Fruit fly (Drosophila melanogaster): Measurements from ENCODE around the gene rempA.

DNA sequence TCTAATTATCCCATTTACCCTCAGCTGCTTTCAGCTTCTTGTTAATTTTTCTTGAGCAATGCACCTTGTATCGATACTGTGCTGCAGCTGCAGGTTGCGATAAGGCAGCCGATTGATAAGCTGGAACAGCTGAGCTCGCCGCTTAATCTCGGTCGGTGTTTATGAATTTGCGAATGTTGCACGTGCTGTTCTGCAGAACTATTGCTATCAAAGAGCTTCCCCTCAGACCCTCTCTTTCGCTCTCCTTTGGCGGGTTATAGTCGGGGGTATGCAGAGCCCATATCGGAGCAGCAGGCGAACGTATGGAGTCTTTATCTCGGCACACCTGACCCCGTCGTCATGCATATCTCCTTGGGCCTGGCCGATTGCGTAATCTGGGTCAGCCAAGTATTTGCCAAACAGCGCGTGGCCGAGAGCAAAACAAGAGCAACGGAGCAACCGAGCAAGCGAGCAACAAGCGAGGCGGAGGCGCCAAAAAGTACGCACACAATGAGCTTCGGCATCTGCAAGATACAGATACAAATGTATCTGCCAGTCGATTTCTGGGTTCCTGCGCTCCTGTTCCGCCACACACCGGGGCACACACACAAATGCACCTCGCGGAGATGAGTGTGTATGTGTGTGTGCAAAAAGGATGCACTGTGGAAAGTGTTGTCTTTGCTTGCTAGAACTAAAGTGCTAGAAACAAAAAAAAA, 45.8 kb downstream of the rempA start:
- TF ChIP-seq kay (GFP tag; ENCODE audit: borderline replicate concordance) (no peak), CG12768 (GFP tag; optimal IDR thresholded peaks at IDR 0.05) (no peak), CG14711 (tag; optimal IDR thresholded peaks at IDR 0.05) (no peak), bab1 (GFP tag; optimal IDR thresholded peaks at IDR 0.05) (no peak)

Measured in whole organism, adult.